Worm (Caenorhabditis elegans): ENCODE data around the gene bas-1.

ce11 chrIII:5582766-5583165 is 29.3 kb upstream of the bas-1 start, which contains the start of the genes F56D2.8 and uev-2:
- TF ChIP-seq mab-5 (tag; optimal IDR thresholded peaks at IDR 0.05) (no peak), lsy-2 (tag; optimal IDR thresholded peaks at IDR 0.05) (no peak), nhr-237 (tag; optimal IDR thresholded peaks at IDR 0.05) (no peak), blmp-1 (tag; optimal IDR thresholded peaks at IDR 0.05) (no peak), mep-1 (tag; optimal IDR thresholded peaks at IDR 0.05) (no peak), hlh-1 (tag; optimal IDR thresholded peaks at IDR 0.05) (no peak), cnd-1 (tag; optimal IDR thresholded peaks at IDR 0.05) (no peak), unc-39 (tag; optimal IDR thresholded peaks at IDR 0.05) (no peak), lin-13 (tag; optimal IDR thresholded peaks at IDR 0.05) (no peak), elt-3 (tag; optimal IDR thresholded peaks at IDR 0.05) (no peak)
